Worm (Caenorhabditis elegans) whole organism, late embryonic: ENCODE measurements around the gene T27E4.1.

ENCODE experiments used
- C08G9.2 ChIP-seq: sonication (generic microtip); optimal IDR thresholded peaks from 2 replicates; lab custom pipeline; 2016; ENCODE audit warnings: mild to moderate bottlenecking, missing genetic modification characterization, moderate library complexity, missing compliant biosample characterization
- hlh-15 ChIP-seq: sonication (generic microtip); optimal IDR thresholded peaks from 2 replicates; lab custom pipeline; 2016; ENCODE audit warnings: missing genetic modification characterization, missing compliant biosample characterization
- hlh-8 ChIP-seq: sonication (generic microtip); optimal IDR thresholded peaks from 2 replicates; lab custom pipeline; 2016; ENCODE audit warnings: missing genotype, missing genetic modification characterization, missing compliant biosample characterization
- unc-55 ChIP-seq: sonication (generic microtip); optimal IDR thresholded peaks from 2 replicates; lab custom pipeline; 2017; ENCODE audit warnings: missing biosample characterization, missing genetic modification reagents, missing genetic modification characterization

- TF ChIP-seq C08G9.2 (tag; lab: Kevin White, UChicago), result no peak
- TF ChIP-seq hlh-8 (tag; lab: Kevin White, UChicago), result no peak
- TF ChIP-seq hlh-15 (tag; lab: Kevin White, UChicago), result no peak
- TF ChIP-seq unc-55, result no peak
Measured at ce11 chrV:9097213-9097612, 5.1 kb downstream of the T27E4.1 start.
